Worm (Caenorhabditis elegans) whole organism, young adult: Measurements from ENCODE around the gene sto-4.

Experiments used
- B0261.1 ChIP-seq: sonication (generic microtip); optimal IDR thresholded peaks from 2 replicates; lab custom pipeline; 2016; ENCODE audit warnings: mild to moderate bottlenecking, missing genetic modification characterization, moderate library complexity, missing compliant biosample characterization
- B0336.3 ChIP-seq: fragments of 200-800 bp; sonication (Bioruptor generic); IDR thresholded peaks from 2 replicates; pipeline ENCODE4 v1.3.6; 2022; ENCODE audit warnings: missing genetic modification characterization, missing compliant biosample characterization
- F22D6.2 ChIP-seq: sonication (generic microtip); optimal IDR thresholded peaks from 2 replicates; lab custom pipeline; 2016; ENCODE audit warnings: mild to moderate bottlenecking, missing genetic modification characterization, missing compliant biosample characterization
- F37B4.10 ChIP-seq: fragments of 200-800 bp; sonication (Bioruptor generic); IDR thresholded peaks from 2 replicates; pipeline ENCODE4 v1.3.6; 2022; ENCODE audit warnings: missing genetic modification characterization, missing compliant biosample characterization
- F55B11.4 ChIP-seq: sonication (generic microtip); optimal IDR thresholded peaks from 2 replicates; lab custom pipeline; 2016; ENCODE audit warnings: missing compliant biosample characterization, missing genetic modification characterization, borderline replicate concordance; ENCODE audit not compliant: insufficient read depth
- F57A8.1 ChIP-seq: fragments of 200-800 bp; sonication (Bioruptor generic); optimal IDR thresholded peaks from 2 replicates; lab custom pipeline; 2018; ENCODE audit warnings: mild to moderate bottlenecking, missing genetic modification characterization, moderate library complexity, missing compliant biosample characterization
- K11D2.4 ChIP-seq: fragments of 200-800 bp; sonication (Bioruptor generic); IDR thresholded peaks from 2 replicates; pipeline ENCODE4 v1.3.6; 2022; ENCODE audit warnings: missing genetic modification reagents, missing genetic modification characterization, missing compliant biosample characterization
- K12H6.12 ChIP-seq: fragments of 200-800 bp; sonication (Bioruptor generic); optimal IDR thresholded peaks from 2 replicates; lab custom pipeline; 2018; ENCODE audit warnings: mild to moderate bottlenecking, missing genetic modification characterization, missing compliant biosample characterization
- T07F8.4 ChIP-seq: sonication (generic microtip); optimal IDR thresholded peaks from 2 replicates; lab custom pipeline; 2016; ENCODE audit warnings: mild to moderate bottlenecking, missing genetic modification characterization, moderate library complexity, missing compliant biosample characterization
- Y53G8AR.9 ChIP-seq: fragments of 200-800 bp; sonication (Bioruptor generic); conservative IDR thresholded peaks from 2 replicates; pipeline ENCODE4 v1.3.6; 2022; ENCODE audit warnings: missing genetic modification reagents, missing genetic modification characterization, missing compliant biosample characterization
- Y67H2A.10 ChIP-seq: fragments of 200-800 bp; sonication (Bioruptor generic); conservative IDR thresholded peaks from 2 replicates; pipeline ENCODE4 v1.3.6; 2022; ENCODE audit warnings: missing genetic modification reagents, missing genetic modification characterization, missing compliant biosample characterization
- ZK185.1 ChIP-seq: sonication (generic microtip); optimal IDR thresholded peaks from 2 replicates; lab custom pipeline; 2016; ENCODE audit warnings: mild to moderate bottlenecking, missing genetic modification characterization, missing compliant biosample characterization; ENCODE audit not compliant: poor library complexity, severe bottlenecking
- atf-7 ChIP-seq: sonication (generic microtip); optimal IDR thresholded peaks from 2 replicates; lab custom pipeline; 2017; ENCODE audit warnings: mild to moderate bottlenecking, missing genetic modification characterization, missing compliant biosample characterization
- athp-1 ChIP-seq: sonication (generic microtip); optimal IDR thresholded peaks from 2 replicates; lab custom pipeline; 2017; ENCODE audit warnings: mild to moderate bottlenecking, missing genetic modification characterization, missing compliant biosample characterization
- attf-3 ChIP-seq: fragments of 200-800 bp; sonication (Bioruptor generic); conservative IDR thresholded peaks from 2 replicates; pipeline ENCODE4 v1.3.6; 2022; ENCODE audit warnings: missing genetic modification reagents, missing genetic modification characterization, missing compliant biosample characterization
- bed-1 ChIP-seq: fragments of 200-800 bp; sonication (Bioruptor generic); IDR thresholded peaks from 2 replicates; pipeline ENCODE4 v1.3.6; 2022; ENCODE audit warnings: missing genetic modification reagents, missing genetic modification characterization, missing compliant biosample characterization
- cebp-1 ChIP-seq, 2 experiments: fragments of 200-800 bp in 1 of 2; sonication (Bioruptor generic) in 1 of 2; sonication (generic microtip) in 1 of 2; IDR thresholded peaks in 1 of 2; optimal IDR thresholded peaks in 1 of 2; 2 replicates each; pipeline versions ENCODE4 v1.3.6 to Lab custom; 2017 to 2022; ENCODE audit warnings: missing compliant biosample characterization in 2 of 2, missing genetic modification characterization in 2 of 2, mild to moderate bottlenecking in 1 of 2, missing genetic modification reagents in 1 of 2, moderate library complexity in 1 of 2
- ceh-79 ChIP-seq: sonication (generic microtip); optimal IDR thresholded peaks from 2 replicates; lab custom pipeline; 2017; ENCODE audit warnings: mild to moderate bottlenecking, missing genetic modification characterization, missing compliant biosample characterization
- die-1 ChIP-seq: sonication (generic microtip); optimal IDR thresholded peaks from 2 replicates; lab custom pipeline; 2016; ENCODE audit warnings: missing genotype, mild to moderate bottlenecking, missing genetic modification characterization, missing compliant biosample characterization
- dox-1 ChIP-seq: fragments of 200-800 bp; sonication (Bioruptor generic); IDR thresholded peaks from 2 replicates; pipeline ENCODE4 v1.3.6; 2022; ENCODE audit warnings: missing genetic modification reagents, missing genetic modification characterization, missing compliant biosample characterization
- efl-1 ChIP-seq: fragments of 150-350 bp; optimal IDR thresholded peaks from 2 replicates; lab custom pipeline; 2014; ENCODE audit warnings: missing biosample characterization, missing genetic modification reagents, missing genetic modification characterization
- fkh-3 ChIP-seq: sonication (generic microtip); optimal IDR thresholded peaks from 2 replicates; lab custom pipeline; 2016; ENCODE audit warnings: mild to moderate bottlenecking, missing genetic modification characterization, missing compliant biosample characterization
- hmg-1.2 ChIP-seq: fragments of 200-800 bp; sonication (Bioruptor generic); IDR thresholded peaks from 2 replicates; pipeline ENCODE4 v1.3.6; 2022; ENCODE audit warnings: missing genetic modification reagents, missing genetic modification characterization, missing compliant biosample characterization
- hmg-20 ChIP-seq: fragments of 200-800 bp; sonication (Bioruptor generic); IDR thresholded peaks from 2 replicates; pipeline ENCODE4 v1.3.6; 2022; ENCODE audit warnings: missing genetic modification reagents, missing genetic modification characterization, missing compliant biosample characterization
- hrde-1 ChIP-seq: sonication (generic microtip); optimal IDR thresholded peaks from 2 replicates; lab custom pipeline; 2016; ENCODE audit warnings: missing genetic modification characterization, mild to moderate bottlenecking, missing compliant biosample characterization, moderate library complexity, missing genotype, missing genetic modification reagents, borderline replicate concordance
- lin-40 ChIP-seq: sonication (generic microtip); optimal IDR thresholded peaks from 2 replicates; lab custom pipeline; 2016; ENCODE audit warnings: missing genetic modification characterization, mild to moderate bottlenecking, missing compliant biosample characterization, missing genotype, missing genetic modification reagents
- lin-54 ChIP-seq: fragments of 200-800 bp; sonication (Bioruptor generic); optimal IDR thresholded peaks from 2 replicates; lab custom pipeline; 2018; ENCODE audit warnings: mild to moderate bottlenecking, missing genetic modification characterization, missing compliant biosample characterization
- lsl-1 ChIP-seq: fragments of 200-800 bp; sonication (Bioruptor generic); optimal IDR thresholded peaks from 2 replicates; lab custom pipeline; 2018; ENCODE audit warnings: mild to moderate bottlenecking, missing genetic modification characterization, moderate library complexity, missing compliant biosample characterization
- madf-10 ChIP-seq: sonication (generic microtip); optimal IDR thresholded peaks from 2 replicates; lab custom pipeline; 2016; ENCODE audit warnings: mild to moderate bottlenecking, missing genetic modification characterization, missing compliant biosample characterization
- madf-6 ChIP-seq: fragments of 200-800 bp; sonication (Bioruptor generic); IDR thresholded peaks from 2 replicates; pipeline ENCODE4 v1.3.6; 2022; ENCODE audit warnings: missing genetic modification reagents, missing genetic modification characterization, missing compliant biosample characterization
- mcd-1 ChIP-seq: fragments of 200-800 bp; sonication (Bioruptor generic); IDR thresholded peaks from 2 replicates; pipeline ENCODE4 v1.3.6; 2022; ENCODE audit warnings: missing genetic modification reagents, missing genetic modification characterization, missing compliant biosample characterization
- nhr-179 ChIP-seq: sonication (generic microtip); optimal IDR thresholded peaks from 2 replicates; lab custom pipeline; 2016; ENCODE audit warnings: mild to moderate bottlenecking, missing genetic modification characterization, missing compliant biosample characterization
- pbrm-1 ChIP-seq: fragments of 200-800 bp; sonication (Bioruptor generic); IDR thresholded peaks from 2 replicates; pipeline ENCODE4 v1.3.6; 2022; ENCODE audit warnings: missing genetic modification reagents, missing genetic modification characterization, missing compliant biosample characterization
- snpc-3.4 ChIP-seq: sonication (generic microtip); optimal IDR thresholded peaks from 2 replicates; lab custom pipeline; 2017; ENCODE audit warnings: missing genetic modification characterization, mild to moderate bottlenecking, missing compliant biosample characterization, antibody characterized with exemption, moderate library complexity, missing genotype, missing genetic modification reagents
- tbp1 ChIP-seq: fragments of 200-800 bp; sonication (Bioruptor generic); optimal IDR thresholded peaks from 2 replicates; lab custom pipeline; 2018; ENCODE audit warnings: mild to moderate bottlenecking, missing genetic modification characterization, missing compliant biosample characterization
- tlf-1 ChIP-seq: fragments of 200-800 bp; sonication (Bioruptor generic); optimal IDR thresholded peaks from 2 replicates; lab custom pipeline; 2018; ENCODE audit warnings: mild to moderate bottlenecking, missing genetic modification characterization, missing compliant biosample characterization
- ztf-25 ChIP-seq: fragments of 200-800 bp; sonication (Bioruptor generic); IDR thresholded peaks from 2 replicates; pipeline ENCODE4 v1.3.6; 2022; ENCODE audit warnings: missing genetic modification reagents, missing genetic modification characterization, missing compliant biosample characterization
- ztf-26 ChIP-seq: sonication (generic microtip); optimal IDR thresholded peaks from 2 replicates; lab custom pipeline; 2017; ENCODE audit warnings: missing genetic modification characterization, missing compliant biosample characterization

The sto-4 gene

DNA sequence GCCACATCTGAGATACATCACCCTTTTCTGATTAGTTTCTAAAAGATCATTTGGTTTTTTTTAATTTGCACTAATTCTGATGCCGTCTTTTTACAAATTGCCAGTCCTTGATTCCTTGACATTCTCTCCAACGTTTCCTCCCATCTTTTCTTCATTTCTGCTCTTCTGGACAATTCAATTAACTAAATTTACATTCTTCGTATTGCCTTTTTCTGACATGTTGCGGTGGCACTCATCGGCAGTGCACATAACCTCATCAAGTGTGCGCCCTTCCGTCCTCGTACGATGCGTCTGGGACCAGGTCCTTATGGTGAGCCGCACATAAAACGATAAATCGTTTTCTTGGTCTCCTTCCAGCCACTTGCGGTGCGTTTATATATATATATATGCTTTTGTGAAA is 4.9 kb upstream of the sto-4 start:
- TF ChIP-seq T07F8.4 (tag; lab: Kevin White, UChicago): no peak
- no peak for TF ChIP-seq efl-1 (GFP tag; lab: Kevin White, UChicago)
- no peak for TF ChIP-seq lin-54
- no peak for TF ChIP-seq Y53G8AR.9 (GFP tag; lab: Robert Waterston, UW)
- no peak for TF ChIP-seq cebp-1 (GFP tag; IDR thresholded peaks at IDR 0.05; lab: Robert Waterston, UW)
- TF ChIP-seq cebp-1 (tag; optimal IDR thresholded peaks at IDR 0.05; lab: Kevin White, UChicago): no peak
- no peak for TF ChIP-seq atf-7 (tag; lab: Kevin White, UChicago)
- no peak for TF ChIP-seq pbrm-1
- no peak for TF ChIP-seq die-1 (tag; lab: Kevin White, UChicago)
- TF ChIP-seq madf-10 (tag; lab: Kevin White, UChicago): no peak
- no peak for TF ChIP-seq ceh-79 (tag; lab: Kevin White, UChicago)
- no peak for TF ChIP-seq ZK185.1 (tag; lab: Kevin White, UChicago)
- no peak for TF ChIP-seq dox-1 (GFP tag; lab: Robert Waterston, UW)
- no peak for TF ChIP-seq F37B4.10
- TF ChIP-seq lsl-1 (GFP tag; lab: Kevin White, UChicago): no peak
- no peak for TF ChIP-seq tlf-1
- TF ChIP-seq nhr-179 (tag; lab: Kevin White, UChicago): no peak
- TF ChIP-seq snpc-3.4 (tag; lab: Kevin White, UChicago): no peak

DNA sequence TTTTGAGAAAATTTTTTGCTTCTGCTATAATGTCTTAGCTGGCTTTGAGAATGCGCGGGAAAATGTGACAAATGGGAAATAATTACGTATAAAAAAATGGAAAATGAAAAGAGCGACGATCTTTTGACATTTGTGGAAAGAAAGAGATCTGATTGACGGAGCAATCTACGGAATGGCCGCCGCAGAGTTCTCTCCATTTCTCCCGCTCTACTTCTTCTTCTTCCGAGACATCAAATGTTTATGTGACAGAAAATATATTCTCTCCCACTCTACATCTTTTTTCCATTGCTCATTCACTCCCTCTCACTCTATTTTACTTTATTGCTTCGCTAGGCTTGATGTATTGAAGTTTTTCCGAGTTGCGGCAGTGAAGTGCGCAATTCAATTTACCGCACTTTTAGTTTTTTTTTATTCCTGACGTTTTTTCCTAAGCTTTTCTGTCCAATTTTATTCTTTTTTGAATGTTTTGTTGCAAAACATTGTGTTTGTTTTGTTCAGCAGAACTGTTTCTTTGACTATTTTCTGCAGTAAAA is 3.4 kb upstream of the sto-4 start:
- TF ChIP-seq fkh-3 (tag; lab: Kevin White, UChicago) (no peak), hmg-20 (GFP tag; lab: Robert Waterston, UW) (no peak), K12H6.12 (tag; lab: Kevin White, UChicago) (no peak), ztf-25 (GFP tag; lab: Robert Waterston, UW) (no peak), atf-7 (tag; lab: Kevin White, UChicago) (no peak), lin-40 (tag; lab: Kevin White, UChicago) (no peak), ztf-26 (tag; lab: Kevin White, UChicago) (no peak), efl-1 (GFP tag; lab: Kevin White, UChicago) (no peak), Y67H2A.10 (GFP tag; lab: Robert Waterston, UW) (no peak), B0336.3 (GFP tag; lab: Robert Waterston, UW) (no peak), K11D2.4 (GFP tag; lab: Robert Waterston, UW) (no peak), ceh-79 (tag; lab: Kevin White, UChicago) (no peak), hrde-1 (tag; lab: Kevin White, UChicago) (no peak), madf-6 (no peak), F57A8.1 (GFP tag; lab: Kevin White, UChicago) (no peak), mcd-1 (GFP tag; lab: Robert Waterston, UW) (no peak), athp-1 (tag; lab: Kevin White, UChicago) (no peak), dox-1 (GFP tag; lab: Robert Waterston, UW) (no peak), nhr-179 (tag; lab: Kevin White, UChicago) (no peak), B0261.1 (tag; lab: Kevin White, UChicago) (no peak)

DNA sequence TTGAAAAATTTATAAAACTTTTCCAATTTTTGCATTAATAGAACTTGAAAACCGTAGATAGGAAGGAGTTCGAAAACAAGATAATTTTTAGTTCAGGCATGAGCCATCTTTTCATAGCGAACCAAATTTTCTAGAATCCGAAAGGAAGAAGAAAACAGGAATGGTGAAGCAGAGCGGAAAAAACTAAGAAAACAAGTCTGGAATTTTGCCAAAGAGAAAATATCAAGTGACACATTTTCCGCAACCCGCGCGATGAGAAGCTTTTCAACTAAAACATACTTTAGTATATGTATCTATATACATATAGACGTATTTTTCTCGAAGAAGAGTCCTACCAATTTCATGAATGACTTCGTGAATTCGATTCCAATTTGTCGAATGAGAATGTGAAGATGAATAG is 2.4 kb upstream of the sto-4 start:
- TF ChIP-seq bed-1 (GFP tag; lab: Robert Waterston, UW) (no peak), F22D6.2 (tag; lab: Kevin White, UChicago) (no peak), ceh-79 (tag; lab: Kevin White, UChicago) (no peak), hmg-1.2 (no peak), tbp1 (no peak), attf-3 (no peak), F55B11.4 (tag; lab: Kevin White, UChicago) (no peak)
